Worm (Caenorhabditis elegans) whole organism, L3 larva: Measurements from ENCODE around the gene cyp-37A1.

Experiments used
- ama-1 ChIP-seq: fragments of 150-350 bp; optimal IDR thresholded peaks from 2 replicates; lab custom pipeline; 2018
- elt-1 ChIP-seq: fragments of 150-350 bp; optimal IDR thresholded peaks from 2 replicates; lab custom pipeline; 2014; ENCODE audit warnings: missing biosample characterization, missing genetic modification characterization
- fkh-2 ChIP-seq: fragments of 150-350 bp; optimal IDR thresholded peaks from 2 replicates; lab custom pipeline; 2014; ENCODE audit warnings: missing biosample characterization, missing genetic modification reagents, missing genetic modification characterization
- fos-1 ChIP-seq: fragments of 150-350 bp; optimal IDR thresholded peaks from 2 replicates; lab custom pipeline; 2014; ENCODE audit warnings: missing biosample characterization, missing genetic modification characterization
- lin-39 ChIP-seq: fragments of 150-350 bp; optimal IDR thresholded peaks from 2 replicates; lab custom pipeline; 2018; ENCODE audit warnings: missing biosample characterization, missing genetic modification reagents, missing genetic modification characterization
- mdl-1 ChIP-seq: fragments of 150-350 bp; optimal IDR thresholded peaks from 2 replicates; lab custom pipeline; 2014; ENCODE audit warnings: missing biosample characterization, missing genetic modification characterization
- nfya-1 ChIP-seq: sonication (generic microtip); optimal IDR thresholded peaks from 2 replicates; lab custom pipeline; 2017; ENCODE audit warnings: missing genetic modification characterization, mild to moderate bottlenecking, missing compliant biosample characterization, antibody characterized with exemption, moderate library complexity; ENCODE audit not compliant: insufficient read depth
- nhr-28 ChIP-seq: fragments of 150-350 bp; optimal IDR thresholded peaks from 2 replicates; lab custom pipeline; 2014; ENCODE audit warnings: missing biosample characterization, missing genetic modification characterization
- nhr-76 ChIP-seq: fragments of 150-350 bp; sonication (generic microtip); optimal IDR thresholded peaks from 5 replicates; lab custom pipeline; 2014; ENCODE audit warnings: missing biosample characterization, missing genetic modification characterization
- nhr-77 ChIP-seq: fragments of 150-350 bp; optimal IDR thresholded peaks from 2 replicates; lab custom pipeline; 2014; ENCODE audit warnings: missing biosample characterization, missing genetic modification characterization
- snpc-4 ChIP-seq: fragments of 150-350 bp; optimal IDR thresholded peaks from 2 replicates; lab custom pipeline; 2014; ENCODE audit warnings: missing biosample characterization, missing genetic modification characterization
- zag-1 ChIP-seq: fragments of 150-350 bp; optimal IDR thresholded peaks from 2 replicates; lab custom pipeline; 2014; ENCODE audit warnings: missing biosample characterization, missing genetic modification characterization
- ztf-11 ChIP-seq: fragments of 150-350 bp; optimal IDR thresholded peaks from 2 replicates; lab custom pipeline; 2014; ENCODE audit warnings: missing biosample characterization, missing genetic modification characterization

DNA sequence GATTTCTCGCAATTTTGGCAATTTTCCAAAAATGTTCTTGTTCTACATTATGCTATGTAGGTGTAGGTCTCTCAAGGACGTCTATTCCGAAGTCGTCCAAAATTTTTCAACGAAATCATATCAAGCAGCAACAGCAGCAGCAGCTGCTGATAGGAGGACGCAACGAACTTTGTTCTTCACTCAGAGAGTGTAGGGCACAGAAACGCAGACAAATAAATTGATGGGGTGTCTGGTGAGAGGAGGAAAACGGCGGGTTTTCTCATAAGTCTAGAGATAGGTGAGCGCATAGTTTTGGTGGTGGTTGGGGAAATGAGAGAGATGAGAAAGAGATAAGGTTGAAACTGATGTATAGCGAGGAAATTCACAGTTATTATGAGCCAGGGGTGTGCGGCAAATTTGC is 32.3 kb upstream of the cyp-37A1 start:
- no peak for TF ChIP-seq nhr-28 (tag; lab: Kevin White, UChicago)
- TF ChIP-seq fos-1 (tag; lab: Kevin White, UChicago), result no peak
- no peak for TF ChIP-seq nhr-77 (tag; lab: Kevin White, UChicago)
- peak; percentile 76 for TF ChIP-seq nfya-1 (tag; lab: Kevin White, UChicago)
- TF ChIP-seq nhr-76, result no peak
- TF ChIP-seq fkh-2 (tag; lab: Kevin White, UChicago), result no peak
- TF ChIP-seq mdl-1 (tag; lab: Kevin White, UChicago), result peak; percentile 31
- peak; percentile 13 for TF ChIP-seq snpc-4 (tag; lab: Kevin White, UChicago)
- TF ChIP-seq lin-39, result peak; percentile 29
- no peak for TF ChIP-seq elt-1 (tag; lab: Kevin White, UChicago)
- no peak for TF ChIP-seq ama-1 (lab: Kevin White, UChicago)
- TF ChIP-seq ztf-11 (tag; lab: Kevin White, UChicago), result no peak
- no peak for TF ChIP-seq zag-1
